Fruit fly (Drosophila melanogaster): ENCODE data around the gene CG7730.

CG7730 gene

DNA sequence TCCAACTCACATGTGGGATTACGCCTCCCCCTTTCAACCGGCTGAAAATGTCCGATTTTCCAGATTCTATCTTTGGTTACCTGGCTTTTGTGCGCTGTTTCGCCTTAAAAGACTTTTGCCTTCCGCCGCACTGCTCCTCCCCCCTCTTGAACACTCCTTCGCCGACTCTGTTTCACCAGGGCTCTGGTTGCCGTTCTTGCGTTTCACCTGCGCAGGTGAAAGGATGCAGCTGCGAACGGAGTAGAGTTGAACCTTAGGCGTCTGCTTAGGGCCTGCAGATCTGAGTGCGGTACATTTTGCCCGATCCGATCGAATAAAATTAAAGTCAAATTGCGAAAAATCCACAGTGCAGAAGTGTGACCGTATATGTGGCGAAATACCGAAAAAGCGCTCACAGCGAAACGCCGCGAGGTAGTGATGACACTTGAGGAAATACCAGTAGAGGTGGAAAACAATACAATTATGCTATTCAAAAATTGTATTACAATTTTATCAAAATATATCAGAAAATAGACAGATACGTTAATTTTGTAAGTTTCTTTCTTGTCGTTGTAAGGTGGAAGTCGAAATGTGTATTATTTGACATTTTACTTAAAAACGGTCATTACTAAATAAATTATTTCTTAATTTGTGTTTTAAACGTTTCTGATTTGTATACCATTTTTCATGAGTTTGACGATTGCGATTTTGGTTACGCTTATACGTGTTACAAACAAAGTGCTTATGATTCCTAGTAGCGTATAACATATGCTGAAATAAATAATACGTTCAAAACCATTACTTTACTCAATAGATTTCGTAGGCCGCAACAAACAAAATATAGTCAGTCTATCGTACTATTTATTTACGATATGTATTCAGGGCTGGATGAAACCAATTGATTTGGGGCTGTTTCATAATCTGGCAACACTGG is 11.4 kb upstream of the CG7730 start, which contains the start of the genes CG6664 and CG7728 (continued):
- no peak for TF ChIP-seq CG6683 (GFP tag; optimal IDR thresholded peaks at IDR 0.05)
- TF ChIP-seq cas (GFP tag; IDR thresholded peaks at IDR 0.05), result no peak
- TF ChIP-seq ranshi (GFP tag; IDR thresholded peaks at IDR 0.05), result no peak; the same call in 1 of the 2 replicates
- TF ChIP-seq Hr78 (GFP tag; optimal IDR thresholded peaks at IDR 0.05), result no peak
- peak; percentile 79 for TF ChIP-seq Med (GFP tag)
- TF ChIP-seq B-H1 (GFP tag; IDR thresholded peaks at IDR 0.05), result 0 out of 3 replicates have a peak, but pooled peaks have one; percentile 13
- no peak for TF ChIP-seq disco-r (GFP tag; optimal IDR thresholded peaks at IDR 0.05)
- peak; percentile 37 for TF ChIP-seq CG9609 (GFP tag; optimal IDR thresholded peaks at IDR 0.05)
- peak; percentile 44 for TF ChIP-seq HLH54F (GFP tag; optimal IDR thresholded peaks at IDR 0.05)
- no peak for TF ChIP-seq Bteb2 (GFP tag; optimal IDR thresholded peaks at IDR 0.05)
- 0 out of 2 replicates have a peak, but pooled peaks have one; percentile 35 for TF ChIP-seq hbn (GFP tag; IDR thresholded peaks at IDR 0.05; ENCODE audit: partially characterized antibody)
- no peak for TF ChIP-seq nom (GFP tag; optimal IDR thresholded peaks at IDR 0.05)
- TF ChIP-seq run (tag; optimal IDR thresholded peaks at IDR 0.05), result no peak
- peak; percentile 72 for TF ChIP-seq E2f2 (GFP tag; IDR thresholded peaks at IDR 0.05)
- no peak for TF ChIP-seq corto (GFP tag; optimal IDR thresholded peaks at IDR 0.05)
- no peak for TF ChIP-seq klu (GFP tag; IDR thresholded peaks at IDR 0.05)
- TF ChIP-seq CG1602 (GFP tag; optimal IDR thresholded peaks at IDR 0.05), result peak; percentile 53
- TF ChIP-seq Aef1 (GFP tag; IDR thresholded peaks at IDR 0.05), result peak; percentile 54; the same call in 2 of the 3 replicates
- TF ChIP-seq H15 (GFP tag; IDR thresholded peaks at IDR 0.05), result peak; percentile 30; the same call in 1 of the 3 replicates
- peak in 1 of 2 experiments; percentile 9 for TF ChIP-seq crp (GFP tag; optimal IDR thresholded peaks at IDR 0.05)
- TF ChIP-seq otp (GFP tag; IDR thresholded peaks at IDR 0.05), result 0 out of 3 replicates have a peak, but pooled peaks have one; percentile 33
- no peak for TF ChIP-seq sqz (GFP tag; optimal IDR thresholded peaks at IDR 0.05)
- peak; percentile 31; the same call in 1 of the 2 replicates for TF ChIP-seq tna (GFP tag; IDR thresholded peaks at IDR 0.05; ENCODE audit: partially characterized antibody)
- peak; percentile 62; the same call in 1 of the 2 replicates for TF ChIP-seq Bgb (GFP tag; IDR thresholded peaks at IDR 0.05; ENCODE audit: partially characterized antibody)
- no peak for TF ChIP-seq usp (GFP tag; optimal IDR thresholded peaks at IDR 0.05)
- TF ChIP-seq CG14050 (GFP tag; IDR thresholded peaks at IDR 0.05), result 0 out of 3 replicates have a peak, but pooled peaks have one; percentile 11
- TF ChIP-seq GATAe (GFP tag; conservative IDR thresholded peaks at IDR 0.05), result no peak
- no peak for TF ChIP-seq CkIIα-i1 (GFP tag; IDR thresholded peaks at IDR 0.05)
- TF ChIP-seq gce (GFP tag; IDR thresholded peaks at IDR 0.05), result no peak
- TF ChIP-seq MESR4 (GFP tag; optimal IDR thresholded peaks at IDR 0.05), result peak; percentile 95
- TF ChIP-seq CG12104 (GFP tag; optimal IDR thresholded peaks at IDR 0.05), result peak; percentile 52
- peak; percentile 42 for TF ChIP-seq CG15696 (tag; optimal IDR thresholded peaks at IDR 0.05)
- no peak for TF ChIP-seq CG1024 (GFP tag; IDR thresholded peaks at IDR 0.05)
- TF ChIP-seq CG6813 (GFP tag; optimal IDR thresholded peaks at IDR 0.05), result no peak
- peak; percentile 9 for TF ChIP-seq ewg (GFP tag; optimal IDR thresholded peaks at IDR 0.05)
- TF ChIP-seq lov (optimal IDR thresholded peaks at IDR 0.05), result no peak
- TF ChIP-seq lov (GFP tag; IDR thresholded peaks at IDR 0.05), result no peak
- no peak for TF ChIP-seq CG6654 (GFP tag; optimal IDR thresholded peaks at IDR 0.05)
- no peak for TF ChIP-seq crc (GFP tag; optimal IDR thresholded peaks at IDR 0.05)
- 0 out of 2 replicates have a peak, but pooled peaks have one; percentile 17 for TF ChIP-seq Ada2b (GFP tag; IDR thresholded peaks at IDR 0.05)
- TF ChIP-seq CG11696 (GFP tag; IDR thresholded peaks at IDR 0.05), result no peak
- peak; percentile 8 for TF ChIP-seq emc (GFP tag; optimal IDR thresholded peaks at IDR 0.05)
- peak; percentile 67 for TF ChIP-seq CG9727 (GFP tag; optimal IDR thresholded peaks at IDR 0.05)
- TF ChIP-seq zf30C (GFP tag; optimal IDR thresholded peaks at IDR 0.05), result no peak
- no peak for TF ChIP-seq CG12299 (tag; optimal IDR thresholded peaks at IDR 0.05)
- peak; percentile 47 for TF ChIP-seq Dp (GFP tag; optimal IDR thresholded peaks at IDR 0.05)
- peak; percentile 36 for TF ChIP-seq CG13296 (GFP tag; optimal IDR thresholded peaks at IDR 0.05)
- no peak for TF ChIP-seq CG8388 (GFP tag; optimal IDR thresholded peaks at IDR 0.05)
